Fruit fly (Drosophila melanogaster): ENCODE data around the gene CkIIalpha-i1.

CkIIalpha-i1 gene

DNA sequence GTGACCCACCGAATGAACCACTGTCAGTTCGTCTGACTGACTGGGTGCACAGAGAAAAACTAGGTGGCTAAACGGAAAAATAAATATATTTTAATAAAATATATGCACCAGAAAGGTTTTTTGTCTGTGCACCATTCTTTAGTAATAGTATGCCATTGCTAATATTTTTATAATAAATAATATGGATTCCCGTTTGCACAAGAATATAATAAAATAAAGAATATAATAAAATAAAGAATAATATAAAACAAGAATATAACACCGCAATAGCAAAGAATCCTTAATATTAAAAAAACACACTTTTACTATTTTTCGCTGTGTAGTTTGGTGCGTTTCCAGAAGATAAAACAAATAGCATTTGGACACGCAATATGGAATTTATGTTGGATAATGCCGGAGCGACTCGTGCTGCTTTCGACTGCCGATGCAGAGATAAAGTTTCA lies 47.8 kb upstream of the CkIIalpha-i1 start (continued):
- TF ChIP-seq dm (GFP tag; optimal IDR thresholded peaks at IDR 0.05) (no peak), ase (GFP tag; IDR thresholded peaks at IDR 0.05) (0 out of 3 replicates have a peak, but pooled peaks have one; percentile 37), nerfin-2 (GFP tag; IDR thresholded peaks at IDR 0.05; ENCODE audit: partially characterized antibody) (no peak), dan (GFP tag; IDR thresholded peaks at IDR 0.05) (no peak), Hr51 (GFP tag; optimal IDR thresholded peaks at IDR 0.05) (peak in 1 of 2 experiments; percentile 64), hb (GFP tag; IDR thresholded peaks at IDR 0.05; ENCODE audit: partially characterized antibody) (no peak), vfl (GFP tag; optimal IDR thresholded peaks at IDR 0.05) (no peak), bcd (GFP tag; optimal IDR thresholded peaks at IDR 0.05) (peak; percentile 59), dpn (GFP tag; optimal IDR thresholded peaks at IDR 0.05) (peak in 1 of 2 experiments; percentile 48), CG9437 (GFP tag; optimal IDR thresholded peaks at IDR 0.05) (peak; percentile 59), Spps (tag; optimal IDR thresholded peaks at IDR 0.05) (peak; percentile 78), bsh (GFP tag; optimal IDR thresholded peaks at IDR 0.05) (peak in 1 of 2 experiments; percentile 83), CG11560 (tag; IDR thresholded peaks at IDR 0.05) (no peak), Ssrp (tag; optimal IDR thresholded peaks at IDR 0.05) (peak; percentile 85), CG18764 (GFP tag; optimal IDR thresholded peaks at IDR 0.05) (peak; percentile 42), tio (GFP tag; optimal IDR thresholded peaks at IDR 0.05) (peak; percentile 46), Sry-δ (GFP tag; optimal IDR thresholded peaks at IDR 0.05) (no peak), hth (optimal IDR thresholded peaks at IDR 0.05) (no peak), ci (GFP tag; IDR thresholded peaks at IDR 0.05) (peak; percentile 19; the same call in 1 of the 3 replicates), CG18011 (GFP tag; optimal IDR thresholded peaks at IDR 0.05) (no peak), Bteb2 (GFP tag; optimal IDR thresholded peaks at IDR 0.05) (no peak), CG15479 (GFP tag; optimal IDR thresholded peaks at IDR 0.05) (no peak), Lhr (GFP tag; optimal IDR thresholded peaks at IDR 0.05) (no peak), cg (GFP tag; optimal IDR thresholded peaks at IDR 0.05) (no peak), ssp (GFP tag; IDR thresholded peaks at IDR 0.05) (peak; percentile 37), CG7372 (GFP tag; IDR thresholded peaks at IDR 0.05) (no peak), Dek (tag; optimal IDR thresholded peaks at IDR 0.05) (no peak), salm (tag; optimal IDR thresholded peaks at IDR 0.05) (peak; percentile 29), CG33213 (GFP tag; optimal IDR thresholded peaks at IDR 0.05) (no peak), gem (tag; optimal IDR thresholded peaks at IDR 0.05) (peak; percentile 81), CG17802 (tag; optimal IDR thresholded peaks at IDR 0.05) (peak; percentile 15), CG9932 (GFP tag; IDR thresholded peaks at IDR 0.05) (no peak), Stat92E (GFP tag; optimal IDR thresholded peaks at IDR 0.05) (no peak), CG13123 (GFP tag; optimal IDR thresholded peaks at IDR 0.05) (peak; percentile 14), Gsc (GFP tag; IDR thresholded peaks at IDR 0.05) (no peak), CG30403 (GFP tag; optimal IDR thresholded peaks at IDR 0.05) (peak; percentile 50), CG2120 (GFP tag; optimal IDR thresholded peaks at IDR 0.05) (no peak), NC2β (GFP tag; optimal IDR thresholded peaks at IDR 0.05) (no peak), CG7357 (GFP tag; IDR thresholded peaks at IDR 0.05) (no peak), danr (GFP tag; IDR thresholded peaks at IDR 0.05) (no peak), Ets65A (GFP tag) (no peak), sna (GFP tag; IDR thresholded peaks at IDR 0.05; ENCODE audit: partially characterized antibody) (no peak), CG15073 (GFP tag; optimal IDR thresholded peaks at IDR 0.05) (no peak), CG11456 (GFP tag; IDR thresholded peaks at IDR 0.05) (no peak), bowl (GFP tag; IDR thresholded peaks at IDR 0.05) (no peak), CG16779 (GFP tag; IDR thresholded peaks at IDR 0.05) (no peak), CG16813 (GFP tag; IDR thresholded peaks at IDR 0.05; ENCODE audit: partially characterized antibody) (no peak), Camta (GFP tag; optimal IDR thresholded peaks at IDR 0.05) (no peak), ems (GFP tag; optimal IDR thresholded peaks at IDR 0.05) (no peak), da (GFP tag; optimal IDR thresholded peaks at IDR 0.05) (no peak), Fer2 (tag; optimal IDR thresholded peaks at IDR 0.05) (no peak)
